Fruit fly (Drosophila melanogaster) whole organism: ENCODE data around the gene CG43051.

Experiments
- CG8478 ChIP-seq: fragments of >200 bp; optimal IDR thresholded peaks from 2 replicates; lab custom pipeline; 2018; ENCODE audit warnings: inconsistent platforms
- Dll ChIP-seq: fragments of >200 bp; optimal IDR thresholded peaks from 2 replicates; lab custom pipeline; 2017
- EcR ChIP-seq, 2 experiments: fragments of >200 bp; optimal IDR thresholded peaks; 2 replicates each; lab custom pipeline; 2017; ENCODE audit warnings: missing biosample characterization in 2 of 2, missing genetic modification characterization in 2 of 2, missing genetic modification reagents in 2 of 2
- pan ChIP-seq: fragments of >200 bp; optimal IDR thresholded peaks from 2 replicates; lab custom pipeline; 2017
- psq ChIP-seq: fragments of >200 bp; optimal IDR thresholded peaks from 2 replicates; lab custom pipeline; 2017
- usp ChIP-seq: fragments of >200 bp; optimal IDR thresholded peaks from 2 replicates; lab custom pipeline; 2017; ENCODE audit warnings: missing biosample characterization, missing genetic modification characterization, mixed read lengths

dm6 chr2L:12532628-12533027 lies 24.9 kb downstream of the CG43051 start:
- TF ChIP-seq pan (lab: Kevin White, UChicago) (no peak), EcR (GFP tag; optimal IDR thresholded peaks at IDR 0.05; lab: Kevin White, UChicago) (no peak), CG8478 (lab: Kevin White, UChicago) (no peak), usp (GFP tag; lab: Kevin White, UChicago) (no peak), psq (no peak), Dll (lab: Kevin White, UChicago) (no peak)
